Fruit fly (Drosophila melanogaster) whole organism, wandering third instar larva: Measurements from ENCODE around the gene CG9921.

Source experiments
- Abd-B ChIP-seq: fragments of >200 bp; optimal IDR thresholded peaks from 2 replicates; lab custom pipeline; 2017; ENCODE audit warnings: missing biosample characterization, missing genetic modification characterization
- Dfd ChIP-seq: fragments of >200 bp; optimal IDR thresholded peaks from 2 replicates; lab custom pipeline; 2017; ENCODE audit warnings: missing biosample characterization, missing genetic modification characterization
- GATAd ChIP-seq: sonication (Bioruptor generic); optimal IDR thresholded peaks from 2 replicates; lab custom pipeline; 2016; ENCODE audit warnings: missing biosample characterization, missing genetic modification characterization
- Hr83 ChIP-seq: fragments of 200-300 bp; sonication (Bioruptor generic); optimal IDR thresholded peaks from 2 replicates; lab custom pipeline; 2016; ENCODE audit warnings: missing biosample characterization, mild to moderate bottlenecking, missing genetic modification characterization, moderate library complexity; ENCODE audit not compliant: poor library complexity, severe bottlenecking
- N ChIP-seq: fragments of >200 bp; optimal IDR thresholded peaks from 2 replicates; lab custom pipeline; 2018; ENCODE audit warnings: missing biosample characterization, missing external identifiers, missing genetic modification characterization
- OdsH ChIP-seq: fragments of 200-800 bp; sonication (Bioruptor generic); optimal IDR thresholded peaks from 2 replicates; lab custom pipeline; 2016; ENCODE audit warnings: missing biosample characterization, mild to moderate bottlenecking, missing genetic modification characterization
- Rel ChIP-seq, 2 experiments: fragments of 200-800 bp; sonication (Bioruptor generic) in 1 of 2; optimal IDR thresholded peaks; 2 replicates in 1 of 2; 3 replicates in 1 of 2; lab custom pipeline; 2016 to 2019; ENCODE audit warnings: mild to moderate bottlenecking in 2 of 2, missing biosample characterization in 2 of 2, missing genetic modification characterization in 2 of 2, moderate library complexity in 1 of 2
- dsf ChIP-seq: sonication (Bioruptor generic); optimal IDR thresholded peaks from 2 replicates; lab custom pipeline; 2016; ENCODE audit warnings: missing biosample characterization, missing genetic modification characterization, borderline replicate concordance
- tai ChIP-seq: sonication (Bioruptor generic); optimal IDR thresholded peaks from 2 replicates; lab custom pipeline; 2016; ENCODE audit warnings: missing biosample characterization, missing genetic modification characterization
- usp ChIP-seq: fragments of >200 bp; optimal IDR thresholded peaks from 2 replicates; lab custom pipeline; 2017; ENCODE audit warnings: missing biosample characterization, missing genetic modification characterization

- no peak for TF ChIP-seq OdsH (GFP tag; lab: Kevin White, UChicago)
- no peak for TF ChIP-seq Hr83 (GFP tag; lab: Kevin White, UChicago)
- peak; percentile 37 for TF ChIP-seq N (GFP tag; lab: Kevin White, UChicago)
- no peak for TF ChIP-seq usp (GFP tag; lab: Kevin White, UChicago)
- no peak for TF ChIP-seq Rel (GFP tag; optimal IDR thresholded peaks at IDR 0.05; lab: Kevin White, UChicago)
- no peak for TF ChIP-seq Rel (tag; optimal IDR thresholded peaks at IDR 0.05; lab: Kevin White, UChicago)
- no peak for TF ChIP-seq dsf (GFP tag; lab: Kevin White, UChicago)
- no peak for TF ChIP-seq Dfd
- no peak for TF ChIP-seq GATAd
- TF ChIP-seq tai (GFP tag; lab: Kevin White, UChicago) = no peak
- TF ChIP-seq Abd-B (GFP tag; lab: Kevin White, UChicago) = no peak
Observed at dm6 chrX:16334251-16334860, 956 bp upstream of the CG9921 start.
